Worm (Caenorhabditis elegans): ENCODE data around the gene pqn-83.

Gene pqn-83

DNA sequence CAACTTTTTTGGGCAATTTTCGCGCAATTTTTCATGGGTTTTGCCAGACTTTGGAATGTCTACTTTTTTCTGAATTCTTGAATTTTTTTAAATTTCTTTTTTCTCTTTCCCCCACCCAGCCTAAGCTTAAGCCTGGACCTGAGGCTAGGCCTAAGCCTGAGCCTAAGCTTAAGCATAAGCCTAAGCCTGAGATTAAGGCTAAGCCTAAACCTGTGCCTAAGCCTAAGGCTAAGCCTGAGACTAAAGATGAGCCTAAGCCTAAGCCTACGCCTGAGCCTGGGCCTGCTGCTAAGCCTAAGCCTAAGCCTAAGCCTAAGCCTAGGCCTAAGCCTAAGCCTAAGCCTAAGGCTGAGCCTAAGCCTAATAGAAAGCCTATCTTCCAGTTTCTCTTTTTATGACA, 43.0 kb downstream of the pqn-83 start:
- TF ChIP-seq ceh-13 (GFP tag; optimal IDR thresholded peaks at IDR 0.05) (no peak), ceh-36 (tag; optimal IDR thresholded peaks at IDR 0.05) (peak; percentile 90)

DNA sequence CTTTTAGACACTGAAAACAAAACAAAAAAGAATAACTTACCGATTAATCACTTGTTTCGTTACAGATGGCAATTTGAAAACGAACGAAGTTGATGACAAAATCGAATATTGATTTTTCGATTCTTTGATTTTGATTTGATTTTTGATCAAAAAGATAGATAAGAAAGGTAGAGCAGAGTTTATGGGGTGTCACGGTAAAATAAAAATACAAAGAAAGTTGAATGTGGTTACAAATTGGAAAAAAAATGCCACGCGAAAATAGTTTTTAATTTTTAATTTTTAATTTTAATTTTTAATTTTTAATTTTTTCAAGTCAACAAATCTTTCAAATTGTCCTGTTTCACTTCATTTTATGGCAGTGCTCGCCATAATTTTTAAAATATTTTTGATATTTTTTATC, 43.9 kb downstream of the pqn-83 start, which contains the start of gene F54F12.1:
F54F12.1 (minus strand) TSS at position 101 of the 400 bp plus-strand sequence.
- TF ChIP-seq tra-4 (tag; optimal IDR thresholded peaks at IDR 0.05) (no peak), scrt-1 (GFP tag; IDR thresholded peaks at IDR 0.05) (no peak), hmbx-1 (tag; optimal IDR thresholded peaks at IDR 0.05) (no peak), tbx-11 (GFP tag; IDR thresholded peaks at IDR 0.05) (no peak), hnd-1 (tag; optimal IDR thresholded peaks at IDR 0.05) (no peak), tbx-37 (GFP tag; conservative IDR thresholded peaks at IDR 0.05) (no peak), sea-1 (GFP tag; conservative IDR thresholded peaks at IDR 0.05) (no peak), F13C5.2 (tag; optimal IDR thresholded peaks at IDR 0.05) (no peak), flt-1 (GFP tag; IDR thresholded peaks at IDR 0.05) (no peak), ceh-36 (tag; optimal IDR thresholded peaks at IDR 0.05) (no peak), pes-1 (GFP tag; IDR thresholded peaks at IDR 0.05) (no peak), hmg-4 (GFP tag; optimal IDR thresholded peaks at IDR 0.05) (no peak), aly-1 (tag; optimal IDR thresholded peaks at IDR 0.05) (no peak), ceh-13 (GFP tag; optimal IDR thresholded peaks at IDR 0.05) (no peak)

DNA sequence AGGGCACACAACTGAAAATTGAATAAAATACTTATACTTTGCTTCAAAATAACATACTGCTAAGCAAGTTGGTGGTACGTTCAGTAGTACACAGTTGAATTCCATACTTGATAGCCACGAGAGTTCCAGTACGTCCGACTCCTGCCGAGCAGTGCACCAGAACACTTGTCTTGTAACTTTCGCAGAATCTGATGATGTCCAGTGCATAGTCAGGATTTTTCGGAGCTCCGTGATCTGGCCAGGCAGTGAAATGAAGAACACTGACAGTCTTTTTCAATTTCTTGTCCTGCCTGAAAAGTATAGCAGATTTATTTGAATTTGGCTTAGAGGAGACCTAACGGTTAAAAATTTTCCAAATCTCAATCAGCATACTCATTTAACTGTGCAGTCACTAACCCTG, 49.3 kb downstream of the pqn-83 start:
- TF ChIP-seq tbx-11 (GFP tag; IDR thresholded peaks at IDR 0.05) (no peak), hmbx-1 (tag; optimal IDR thresholded peaks at IDR 0.05) (no peak), ceh-36 (tag; optimal IDR thresholded peaks at IDR 0.05) (no peak)

DNA sequence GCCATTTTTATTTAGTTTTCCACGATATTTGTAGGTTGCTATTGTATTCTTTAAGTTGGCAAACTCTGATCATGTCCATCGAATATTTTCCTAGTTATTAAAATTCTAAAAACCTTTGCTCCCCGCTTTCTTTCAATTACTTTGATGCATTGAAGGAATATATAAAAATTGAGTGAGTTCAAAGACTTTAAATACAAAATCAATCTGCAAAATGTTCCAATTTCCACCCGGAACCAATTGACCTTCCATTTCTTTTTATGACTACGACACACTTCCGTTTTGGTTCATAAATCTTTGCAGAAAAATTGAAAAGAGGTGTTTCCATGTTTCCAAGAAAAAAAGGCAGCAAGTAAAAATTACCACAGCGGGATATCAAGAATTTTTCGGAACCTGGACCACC, 59.5 kb downstream of the pqn-83 start, which contains the start of gene F54F12.2:
F54F12.2 (plus strand) TSS at position 301 of the 400 bp plus-strand sequence.
- TF ChIP-seq pes-1 (GFP tag; IDR thresholded peaks at IDR 0.05) = no peak

All from whole organism, early embryonic.